Worm (Caenorhabditis elegans) whole organism, mixed stage, embryonic: ENCODE results near the gene Y73C8C.12.

Source experiments
- M03D4.4 ChIP-seq: sonication (generic microtip); optimal IDR thresholded peaks from 2 replicates; lab custom pipeline; 2017; ENCODE audit warnings: mild to moderate bottlenecking, missing genetic modification characterization, missing compliant biosample characterization
- bed-3 ChIP-seq: fragments of 200-800 bp; sonication (Bioruptor generic); optimal IDR thresholded peaks from 3 replicates; lab custom pipeline; 2018; ENCODE audit warnings: mild to moderate bottlenecking, missing genetic modification characterization, moderate library complexity, missing compliant biosample characterization
- blmp-1 ChIP-seq: fragments of 150-350 bp; optimal IDR thresholded peaks from 2 replicates; lab custom pipeline; 2014; ENCODE audit warnings: missing biosample characterization, missing genetic modification characterization
- ceh-39 ChIP-seq: fragments of 150-350 bp; optimal IDR thresholded peaks from 2 replicates; lab custom pipeline; 2014; ENCODE audit warnings: missing biosample characterization, missing genetic modification characterization
- ceh-83 ChIP-seq: fragments of 200-800 bp; sonication (Bioruptor generic); optimal IDR thresholded peaks from 2 replicates; lab custom pipeline; 2018; ENCODE audit warnings: mild to moderate bottlenecking, missing genetic modification characterization, missing compliant biosample characterization
- ces-1 ChIP-seq: fragments of 150-350 bp; optimal IDR thresholded peaks from 2 replicates; lab custom pipeline; 2014; ENCODE audit warnings: missing biosample characterization, missing genetic modification reagents, missing genetic modification characterization
- cnd-1 ChIP-seq: fragments of 200-800 bp; sonication (Bioruptor generic); optimal IDR thresholded peaks from 2 replicates; lab custom pipeline; 2018; ENCODE audit warnings: mild to moderate bottlenecking, missing genetic modification characterization, missing compliant biosample characterization
- drap-1 ChIP-seq: fragments of 200-800 bp; sonication (Bioruptor generic); optimal IDR thresholded peaks from 3 replicates; lab custom pipeline; 2018; ENCODE audit warnings: mild to moderate bottlenecking, missing genetic modification characterization, missing compliant biosample characterization
- flh-1 ChIP-seq: fragments of 200-800 bp; sonication (Bioruptor generic); optimal IDR thresholded peaks from 2 replicates; lab custom pipeline; 2018; ENCODE audit warnings: mild to moderate bottlenecking, missing genetic modification characterization, moderate library complexity, missing compliant biosample characterization
- ham-2 ChIP-seq: fragments of 200-800 bp; sonication (Bioruptor generic); optimal IDR thresholded peaks from 2 replicates; lab custom pipeline; 2018; ENCODE audit warnings: mild to moderate bottlenecking, missing genetic modification characterization, missing compliant biosample characterization
- hlh-1 ChIP-seq: fragments of 150-350 bp; optimal IDR thresholded peaks from 2 replicates; lab custom pipeline; 2014; ENCODE audit warnings: missing biosample characterization, missing genetic modification reagents, missing genetic modification characterization
- lin-13 ChIP-seq: fragments of 150-350 bp; optimal IDR thresholded peaks from 2 replicates; lab custom pipeline; 2014; ENCODE audit warnings: missing biosample characterization, missing genetic modification characterization
- lin-32 ChIP-seq: fragments of 200-800 bp; sonication (Bioruptor generic); optimal IDR thresholded peaks from 2 replicates; lab custom pipeline; 2018; ENCODE audit warnings: mild to moderate bottlenecking, missing genetic modification characterization, missing compliant biosample characterization
- lsy-2 ChIP-seq: fragments of 150-350 bp; optimal IDR thresholded peaks from 2 replicates; lab custom pipeline; 2014; ENCODE audit warnings: missing biosample characterization, missing genetic modification characterization
- mep-1 ChIP-seq: fragments of 150-350 bp; optimal IDR thresholded peaks from 2 replicates; lab custom pipeline; 2017; ENCODE audit warnings: missing biosample characterization, missing genetic modification reagents, missing genetic modification characterization, inconsistent platforms
- mls-2 ChIP-seq: sonication (generic microtip); optimal IDR thresholded peaks from 2 replicates; lab custom pipeline; 2016; ENCODE audit warnings: mild to moderate bottlenecking, missing genetic modification characterization, moderate library complexity, missing compliant biosample characterization
- nhr-12 ChIP-seq: fragments of 150-350 bp; optimal IDR thresholded peaks from 2 replicates; lab custom pipeline; 2014; ENCODE audit warnings: missing biosample characterization, missing genetic modification characterization
- nhr-2 ChIP-seq: fragments of 150-350 bp; optimal IDR thresholded peaks from 2 replicates; lab custom pipeline; 2014; ENCODE audit warnings: missing biosample characterization, missing genetic modification characterization
- nhr-237 ChIP-seq: fragments of 150-350 bp; optimal IDR thresholded peaks from 2 replicates; lab custom pipeline; 2014; ENCODE audit warnings: missing biosample characterization, missing genetic modification characterization
- pha-4 ChIP-seq: fragments of 150-350 bp; optimal IDR thresholded peaks from 2 replicates; lab custom pipeline; 2018; ENCODE audit warnings: missing biosample characterization, missing genetic modification reagents, missing genetic modification characterization
- sem-2 ChIP-seq: fragments of 200-800 bp; sonication (Bioruptor generic); optimal IDR thresholded peaks from 2 replicates; lab custom pipeline; 2018; ENCODE audit warnings: mild to moderate bottlenecking, missing genetic modification characterization, missing compliant biosample characterization
- snpc-4 ChIP-seq: fragments of 150-350 bp; optimal IDR thresholded peaks from 2 replicates; lab custom pipeline; 2014; ENCODE audit warnings: missing biosample characterization, missing genetic modification characterization
- sptf-1 ChIP-seq: sonication (generic microtip); optimal IDR thresholded peaks from 2 replicates; lab custom pipeline; 2017; ENCODE audit warnings: mild to moderate bottlenecking, missing genetic modification characterization, moderate library complexity, missing compliant biosample characterization
- tbx-8 ChIP-seq: fragments of 200-800 bp; sonication (Bioruptor generic); optimal IDR thresholded peaks from 2 replicates; lab custom pipeline; 2018; ENCODE audit warnings: mild to moderate bottlenecking, missing genetic modification characterization, moderate library complexity, missing compliant biosample characterization
- unc-120 ChIP-seq: sonication (generic microtip); optimal IDR thresholded peaks from 2 replicates; lab custom pipeline; 2017; ENCODE audit warnings: missing genetic modification characterization, missing compliant biosample characterization; ENCODE audit not compliant: poor library complexity, severe bottlenecking
- unc-39 ChIP-seq: fragments of 150-350 bp; optimal IDR thresholded peaks from 2 replicates; lab custom pipeline; 2014; ENCODE audit warnings: missing biosample characterization, missing genetic modification characterization
- unc-62 ChIP-seq: fragments of 150-350 bp; optimal IDR thresholded peaks from 2 replicates; lab custom pipeline; 2014; ENCODE audit warnings: missing biosample characterization, missing genetic modification reagents, missing genetic modification characterization
- zip-8 ChIP-seq: fragments of 150-350 bp; optimal IDR thresholded peaks from 2 replicates; lab custom pipeline; 2014; ENCODE audit warnings: missing biosample characterization, missing genetic modification characterization
- ztf-11 ChIP-seq: fragments of 150-350 bp; optimal IDR thresholded peaks from 2 replicates; lab custom pipeline; 2014; ENCODE audit warnings: missing biosample characterization, missing genetic modification characterization

Y73C8C.12 gene

ce11 chrV:3124912-3125311 is at the start of gene Y73C8C.12:
Y73C8C.12 (plus strand) TSS chrV:3125212.
- no peak for TF ChIP-seq mep-1 (tag; lab: Kevin White, UChicago)
- TF ChIP-seq unc-39 (tag; lab: Kevin White, UChicago), result no peak
- TF ChIP-seq blmp-1 (tag; lab: Kevin White, UChicago), result no peak
- no peak for TF ChIP-seq ces-1 (GFP tag; lab: Kevin White, UChicago)
- no peak for TF ChIP-seq lsy-2 (tag; lab: Kevin White, UChicago)
- TF ChIP-seq hlh-1 (tag; lab: Kevin White, UChicago), result no peak
- no peak for TF ChIP-seq unc-120 (tag; lab: Kevin White, UChicago)
- TF ChIP-seq flh-1 (GFP tag; lab: Kevin White, UChicago), result no peak
- TF ChIP-seq sptf-1 (tag; lab: Kevin White, UChicago), result no peak
- TF ChIP-seq zip-8 (tag; lab: Kevin White, UChicago), result no peak
- no peak for TF ChIP-seq sem-2 (GFP tag; lab: Kevin White, UChicago)
- no peak for TF ChIP-seq bed-3 (GFP tag; lab: Kevin White, UChicago)
- TF ChIP-seq nhr-2 (tag; lab: Kevin White, UChicago), result no peak
- TF ChIP-seq ceh-83 (GFP tag; lab: Kevin White, UChicago), result no peak
- TF ChIP-seq M03D4.4, result no peak
- no peak for TF ChIP-seq nhr-12 (tag; lab: Kevin White, UChicago)
- TF ChIP-seq ceh-39 (tag; lab: Kevin White, UChicago), result no peak
- TF ChIP-seq, all 35 proteins: peak for 0

ce11 chrV:3080792-3081191 is 44.2 kb upstream of the Y73C8C.12 start, which contains the start of gene srt-5:
srt-5 (minus strand) TSS chrV:3080892.
- TF ChIP-seq nhr-12 (tag; lab: Kevin White, UChicago), result no peak
- no peak for TF ChIP-seq mls-2 (tag; lab: Kevin White, UChicago)
- no peak for TF ChIP-seq unc-120 (tag; lab: Kevin White, UChicago)
- TF ChIP-seq tbx-8, result no peak
- no peak for TF ChIP-seq zip-8 (tag; lab: Kevin White, UChicago)
- no peak for TF ChIP-seq ztf-11 (tag; lab: Kevin White, UChicago)
- TF ChIP-seq sptf-1 (tag; lab: Kevin White, UChicago), result no peak
- no peak for TF ChIP-seq nhr-2 (tag; lab: Kevin White, UChicago)
- no peak for TF ChIP-seq M03D4.4
- TF ChIP-seq lin-13 (tag; lab: Kevin White, UChicago), result no peak

ce11 chrV:3081471-3081870 is 43.5 kb upstream of the Y73C8C.12 start, which contains the start of gene srt-7:
srt-7 (plus strand) TSS chrV:3081771.
- TF ChIP-seq ceh-39 (tag; lab: Kevin White, UChicago) (no peak), nhr-2 (tag; lab: Kevin White, UChicago) (no peak), cnd-1 (tag; lab: Kevin White, UChicago) (no peak), pha-4 (tag; lab: Kevin White, UChicago) (no peak), ces-1 (GFP tag; lab: Kevin White, UChicago) (no peak)

DNA sequence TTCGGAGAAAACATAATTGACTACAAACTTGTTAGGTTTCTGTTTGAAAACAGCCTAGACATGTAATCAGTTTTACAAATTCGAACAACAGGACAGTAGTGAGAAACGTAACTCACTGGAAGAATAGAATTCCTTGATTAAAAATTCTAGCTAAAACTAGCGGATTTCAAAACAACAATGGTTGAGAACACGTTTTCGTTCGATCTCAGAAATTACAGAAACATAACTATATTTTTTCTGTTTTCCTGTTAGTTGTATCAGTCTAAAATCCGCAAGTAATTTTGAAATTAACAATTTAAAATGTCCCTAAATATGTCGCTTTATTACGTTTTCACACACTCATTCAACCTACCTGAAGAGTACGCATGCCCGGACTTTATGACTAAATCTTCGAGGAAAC is 38.8 kb upstream of the Y73C8C.12 start, which contains the start of gene srt-8:
TSS of gene srt-8 (plus strand) at position 301 of the 400 bp plus-strand sequence.
- TF ChIP-seq nhr-237 (tag; lab: Kevin White, UChicago) (no peak), pha-4 (tag; lab: Kevin White, UChicago) (no peak), unc-62 (no peak), M03D4.4 (no peak), sem-2 (GFP tag; lab: Kevin White, UChicago) (no peak), unc-39 (tag; lab: Kevin White, UChicago) (no peak), drap-1 (GFP tag; lab: Kevin White, UChicago) (no peak), ham-2 (no peak), flh-1 (GFP tag; lab: Kevin White, UChicago) (no peak), snpc-4 (tag; lab: Kevin White, UChicago) (no peak), ceh-39 (tag; lab: Kevin White, UChicago) (no peak), lin-32 (GFP tag; lab: Kevin White, UChicago) (no peak), blmp-1 (tag; lab: Kevin White, UChicago) (no peak)

DNA sequence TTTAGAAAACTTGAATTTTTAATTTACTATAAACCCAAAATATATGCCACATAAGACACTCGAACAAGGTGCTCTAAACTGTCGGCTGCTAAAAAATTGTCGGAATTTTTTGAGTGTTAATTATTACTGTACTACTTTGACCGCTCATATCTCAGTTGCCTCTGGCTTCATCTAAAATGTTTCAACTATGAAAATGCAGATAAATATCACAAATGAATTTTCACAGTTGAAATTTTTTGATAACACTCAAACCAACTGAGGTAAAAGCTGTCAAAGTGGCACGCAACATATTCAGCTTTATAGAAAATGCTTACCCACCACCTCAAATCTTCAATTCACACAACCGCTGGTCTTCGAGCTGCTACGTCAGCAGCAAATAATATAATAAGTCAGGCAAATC is 36.2 kb upstream of the Y73C8C.12 start, which contains the start of gene acs-21:
TSS of gene acs-21 (plus strand) at position 301 of the 400 bp plus-strand sequence.
- TF ChIP-seq blmp-1 (tag; lab: Kevin White, UChicago) (no peak), flh-1 (GFP tag; lab: Kevin White, UChicago) (no peak), nhr-12 (tag; lab: Kevin White, UChicago) (no peak)
- TF ChIP-seq, all 35 proteins: peak for 0
